Fruit fly (Drosophila melanogaster) whole organism, prepupa: ENCODE data around the gene CG9133.

Experiments
- Blimp-1 ChIP-seq: fragments of 200-800 bp; sonication (Bioruptor generic); optimal IDR thresholded peaks from 3 replicates; lab custom pipeline; 2017; ENCODE audit warnings: missing biosample characterization, missing genetic modification characterization, mild to moderate bottlenecking, moderate library complexity, missing genetic modification reagents
- CG10631 ChIP-seq: fragments of 200-800 bp; sonication (Bioruptor generic); optimal IDR thresholded peaks from 2 replicates; lab custom pipeline; 2016; ENCODE audit warnings: missing biosample characterization, missing genetic modification characterization
- CG10669 ChIP-seq: fragments of 200-800 bp; sonication (Bioruptor generic); optimal IDR thresholded peaks from 3 replicates; lab custom pipeline; 2018; ENCODE audit warnings: missing biosample characterization, mild to moderate bottlenecking, missing genetic modification characterization, moderate library complexity
- CG11294 ChIP-seq: fragments of 200-800 bp; sonication (Bioruptor generic); IDR thresholded peaks from 2 replicates; pipeline ENCODE4 v1.3.6; 2022; ENCODE audit warnings: missing biosample characterization, missing genetic modification characterization
- CG11762 ChIP-seq: fragments of 200-800 bp; sonication (Bioruptor generic); optimal IDR thresholded peaks from 3 replicates; lab custom pipeline; 2016; ENCODE audit warnings: missing biosample characterization, missing genetic modification characterization; ENCODE audit not compliant: insufficient read depth
- CG11902 ChIP-seq: fragments of 200-800 bp; sonication (Bioruptor generic); optimal IDR thresholded peaks from 3 replicates; lab custom pipeline; 2016; ENCODE audit warnings: missing biosample characterization, missing genetic modification characterization
- CG1621 ChIP-seq: fragments of 200-800 bp; sonication (Bioruptor generic); optimal IDR thresholded peaks from 3 replicates; lab custom pipeline; 2018; ENCODE audit warnings: missing biosample characterization, mild to moderate bottlenecking, missing genetic modification characterization
- CG3032 ChIP-seq: fragments of 200-800 bp; optimal IDR thresholded peaks from 2 replicates; lab custom pipeline; 2019; ENCODE audit warnings: missing biosample characterization, mild to moderate bottlenecking, missing genetic modification characterization, moderate library complexity
- CG34406 ChIP-seq: fragments of 200-800 bp; sonication (Bioruptor generic); optimal IDR thresholded peaks from 3 replicates; lab custom pipeline; 2016; ENCODE audit warnings: missing biosample characterization, missing genetic modification characterization
- CG3919 ChIP-seq: fragments of 200-800 bp; sonication (Bioruptor generic); optimal IDR thresholded peaks from 3 replicates; lab custom pipeline; 2016; ENCODE audit warnings: missing biosample characterization, missing genetic modification characterization
- CG6163 ChIP-seq: fragments of 200-800 bp; sonication (Bioruptor generic); IDR thresholded peaks from 3 replicates; pipeline ENCODE4 v1.3.6; 2022; ENCODE audit warnings: missing biosample characterization, missing genetic modification characterization
- CG7368 ChIP-seq: fragments of 200-800 bp; sonication (Bioruptor generic); optimal IDR thresholded peaks from 3 replicates; lab custom pipeline; 2016; ENCODE audit warnings: missing biosample characterization, missing genetic modification characterization
- CG8319 ChIP-seq: fragments of 200-800 bp; sonication (Bioruptor generic); optimal IDR thresholded peaks from 3 replicates; lab custom pipeline; 2016; ENCODE audit warnings: missing biosample characterization, missing genetic modification characterization
- CG8632 ChIP-seq: fragments of 200-800 bp; sonication (Bioruptor generic); optimal IDR thresholded peaks from 3 replicates; lab custom pipeline; 2016; ENCODE audit warnings: missing biosample characterization, missing genetic modification characterization
- Eip75B ChIP-seq: fragments of 200-800 bp; sonication (Bioruptor generic); optimal IDR thresholded peaks from 3 replicates; lab custom pipeline; 2016; ENCODE audit warnings: missing biosample characterization, missing genetic modification characterization
- Eip78C ChIP-seq: fragments of 200-800 bp; sonication (Bioruptor generic); peaks from one replicate; lab custom pipeline; 2016; ENCODE audit warnings: missing biosample characterization, missing genetic modification characterization
- Eip93F ChIP-seq: fragments of 200-800 bp; sonication (Bioruptor generic); optimal IDR thresholded peaks from 2 replicates; lab custom pipeline; 2016; ENCODE audit warnings: missing biosample characterization, mild to moderate bottlenecking, missing genetic modification characterization
- Ets21C ChIP-seq: fragments of 200-800 bp; sonication (Bioruptor generic); optimal IDR thresholded peaks from 3 replicates; lab custom pipeline; 2016; ENCODE audit warnings: missing biosample characterization, missing genetic modification characterization
- Ets96B ChIP-seq: fragments of 200-800 bp; optimal IDR thresholded peaks from 2 replicates; lab custom pipeline; 2019; ENCODE audit warnings: missing biosample characterization, mild to moderate bottlenecking, missing genetic modification characterization, moderate library complexity
- Gug ChIP-seq: fragments of 200-800 bp; sonication (Bioruptor generic); IDR thresholded peaks from 2 replicates; pipeline ENCODE4 v1.3.6; 2022; ENCODE audit warnings: missing biosample characterization, missing genetic modification characterization
- Hr38 ChIP-seq: sonication (Bioruptor generic); optimal IDR thresholded peaks from 2 replicates; lab custom pipeline; 2016; ENCODE audit warnings: missing biosample characterization, missing genetic modification characterization
- Hr39 ChIP-seq: fragments of 200-800 bp; sonication (Bioruptor generic); optimal IDR thresholded peaks from 2 replicates; lab custom pipeline; 2016; ENCODE audit warnings: missing biosample characterization, missing genetic modification characterization
- Hr4 ChIP-seq: fragments of 200-800 bp; sonication (Bioruptor generic); optimal IDR thresholded peaks from 3 replicates; lab custom pipeline; 2016; ENCODE audit warnings: missing biosample characterization, missing genetic modification characterization
- Lpt ChIP-seq: fragments of 200-800 bp; sonication (Bioruptor generic); optimal IDR thresholded peaks from 3 replicates; lab custom pipeline; 2016; ENCODE audit warnings: missing biosample characterization, missing genetic modification characterization
- Met ChIP-seq: fragments of 200-800 bp; sonication (Bioruptor generic); optimal IDR thresholded peaks from 3 replicates; lab custom pipeline; 2016; ENCODE audit warnings: missing biosample characterization, missing genetic modification characterization
- Smox ChIP-seq: fragments of 200-800 bp; sonication (Bioruptor generic); optimal IDR thresholded peaks from 3 replicates; lab custom pipeline; 2016; ENCODE audit warnings: missing biosample characterization, missing genetic modification characterization
- Sox102F ChIP-seq: fragments of 200-800 bp; sonication (Bioruptor generic); optimal IDR thresholded peaks from 2 replicates; lab custom pipeline; 2016; ENCODE audit warnings: missing biosample characterization, mild to moderate bottlenecking, missing genetic modification characterization
- Sox14 ChIP-seq: fragments of 200-800 bp; sonication (Bioruptor generic); optimal IDR thresholded peaks from 3 replicates; lab custom pipeline; 2016; ENCODE audit warnings: missing biosample characterization, missing genetic modification characterization
- Sox15 ChIP-seq: fragments of 200-800 bp; sonication (Bioruptor generic); optimal IDR thresholded peaks from 3 replicates; lab custom pipeline; 2016; ENCODE audit warnings: missing biosample characterization, missing genetic modification characterization
- achi ChIP-seq: fragments of 200-800 bp; sonication (Bioruptor generic); optimal IDR thresholded peaks from 3 replicates; lab custom pipeline; 2016; ENCODE audit warnings: missing biosample characterization, missing genetic modification characterization
- acj6 ChIP-seq: fragments of 200-800 bp; sonication (Bioruptor generic); optimal IDR thresholded peaks from 3 replicates; lab custom pipeline; 2016; ENCODE audit warnings: missing biosample characterization, missing genetic modification characterization
- eg ChIP-seq: fragments of 200-800 bp; sonication (Bioruptor generic); IDR thresholded peaks from 3 replicates; pipeline ENCODE4 v1.3.6; 2022; ENCODE audit warnings: missing biosample characterization, missing genetic modification characterization
- esn ChIP-seq: fragments of 200-800 bp; sonication (Bioruptor generic); optimal IDR thresholded peaks from 2 replicates; lab custom pipeline; 2016; ENCODE audit warnings: missing biosample characterization, mild to moderate bottlenecking, missing genetic modification characterization, moderate library complexity
- fd59A ChIP-seq: fragments of 200-800 bp; sonication (Bioruptor generic); optimal IDR thresholded peaks from 2 replicates; lab custom pipeline; 2017; ENCODE audit warnings: missing biosample characterization, mild to moderate bottlenecking, missing genetic modification characterization, missing genetic modification reagents
- net ChIP-seq: fragments of 200-800 bp; sonication (Bioruptor generic); optimal IDR thresholded peaks from 3 replicates; lab custom pipeline; 2016; ENCODE audit warnings: missing biosample characterization, missing genetic modification characterization
- pdm3 ChIP-seq: fragments of 200-800 bp; sonication (Bioruptor generic); optimal IDR thresholded peaks from 3 replicates; lab custom pipeline; 2016; ENCODE audit warnings: missing biosample characterization, missing genetic modification characterization
- spab ChIP-seq: fragments of 200-800 bp; sonication (Bioruptor generic); optimal IDR thresholded peaks from 2 replicates; lab custom pipeline; 2017; ENCODE audit warnings: missing biosample characterization, mild to moderate bottlenecking, missing genetic modification characterization, missing genetic modification reagents
- ss ChIP-seq, 2 experiments: fragments of 200-800 bp; sonication (Bioruptor generic); optimal IDR thresholded peaks; 2 replicates in 1 of 2; 3 replicates in 1 of 2; lab custom pipeline; 2017 to 2018; ENCODE audit warnings: mild to moderate bottlenecking in 2 of 2, missing biosample characterization in 2 of 2, missing genetic modification characterization in 2 of 2, moderate library complexity in 1 of 2
- svp ChIP-seq: fragments of 200-800 bp; sonication (Bioruptor generic); peaks from one replicate; lab custom pipeline; 2016; ENCODE audit warnings: missing biosample characterization, missing genetic modification characterization
- topi ChIP-seq: fragments of 200-800 bp; sonication (Bioruptor generic); optimal IDR thresholded peaks from 3 replicates; lab custom pipeline; 2016; ENCODE audit warnings: missing biosample characterization, missing genetic modification characterization
- vri ChIP-seq: fragments of 200-800 bp; sonication (Bioruptor generic); optimal IDR thresholded peaks from 3 replicates; lab custom pipeline; 2016; ENCODE audit warnings: missing biosample characterization, mild to moderate bottlenecking, missing genetic modification characterization

Gene CG9133

dm6 chr3L:1251712-1252111 lies at the start of gene CG9133, which contains the start of gene CG9130:
Gene CG9133, plus strand, starts transcription at chr3L:1252012.
Gene CG9130, plus strand, starts transcription at chr3L:1252012.
- TF ChIP-seq pdm3 (GFP tag; lab: Kevin White, UChicago) (no peak), Ets96B (tag; lab: Kevin White, UChicago) (no peak), CG8319 (no peak), CG34406 (GFP tag; lab: Kevin White, UChicago) (no peak), CG11294 (no peak), CG1621 (no peak), CG10631 (no peak), Gug (GFP tag; lab: Robert Waterston, UW) (no peak), Eip78C (GFP tag; lab: Kevin White, UChicago) (no peak), net (GFP tag; lab: Kevin White, UChicago) (no peak)

dm6 chr3L:1202588-1203195 lies 49.1 kb upstream of the CG9133 start, which contains the start of gene meep:
Gene meep, minus strand, starts transcription at chr3L:1203036.
- TF ChIP-seq svp (GFP tag; lab: Kevin White, UChicago) (peak; percentile 70), esn (GFP tag; lab: Kevin White, UChicago) (no peak)

dm6 chr3L:1203855-1204431 lies 47.9 kb upstream of the CG9133 start:
- TF ChIP-seq CG6163 (GFP tag; lab: Robert Waterston, UW) (peak; percentile 34; the same call in 1 of the 3 replicates), Hr4 (no peak)

- no peak for TF ChIP-seq Eip93F (GFP tag; lab: Kevin White, UChicago)
- peak; percentile 30 for TF ChIP-seq esn (GFP tag; lab: Kevin White, UChicago)
- no peak for TF ChIP-seq Lpt (GFP tag; lab: Kevin White, UChicago)
- peak; percentile 14 for TF ChIP-seq CG11902 (GFP tag; lab: Kevin White, UChicago)
- peak; percentile 35 for TF ChIP-seq pdm3 (GFP tag; lab: Kevin White, UChicago)
- TF ChIP-seq Hr39 = peak; percentile 18
- TF ChIP-seq CG6163 (GFP tag; lab: Robert Waterston, UW) = no peak
- peak; percentile 18 for TF ChIP-seq topi (GFP tag; lab: Kevin White, UChicago)
- TF ChIP-seq fd59A = peak; percentile 33
- peak; percentile 37 for TF ChIP-seq CG3919 (GFP tag; lab: Kevin White, UChicago)
- no peak for TF ChIP-seq Blimp-1 (GFP tag; lab: Kevin White, UChicago)
- peak; percentile 18 for TF ChIP-seq Met (GFP tag; lab: Kevin White, UChicago)
- TF ChIP-seq Ets21C (GFP tag; lab: Kevin White, UChicago) = no peak
- TF ChIP-seq Smox = no peak
- no peak for TF ChIP-seq CG11294
- TF ChIP-seq achi (GFP tag; lab: Kevin White, UChicago) = peak; percentile 18
- TF ChIP-seq Eip78C (GFP tag; lab: Kevin White, UChicago) = peak; percentile 90
- TF ChIP-seq Sox14 = no peak
- TF ChIP-seq CG7368 (GFP tag; lab: Kevin White, UChicago) = no peak
- no peak for TF ChIP-seq Sox102F (GFP tag; lab: Kevin White, UChicago)
- TF ChIP-seq acj6 (GFP tag; lab: Kevin White, UChicago) = peak; percentile 27
- peak; percentile 5 for TF ChIP-seq Eip75B (GFP tag; lab: Kevin White, UChicago)
- TF ChIP-seq Hr4 = no peak
- no peak for TF ChIP-seq Hr38 (GFP tag; lab: Kevin White, UChicago)
- TF ChIP-seq ss (GFP tag; optimal IDR thresholded peaks at IDR 0.05; lab: Kevin White, UChicago) = peak; percentile 23 to 51
- no peak for TF ChIP-seq eg
- no peak for TF ChIP-seq CG8632 (GFP tag; lab: Kevin White, UChicago)
- TF ChIP-seq Sox15 (GFP tag; lab: Kevin White, UChicago) = no peak
- TF ChIP-seq CG8319 = peak; percentile 31
- TF ChIP-seq Gug (GFP tag; lab: Robert Waterston, UW) = no peak
- TF ChIP-seq spab (GFP tag; lab: Kevin White, UChicago) = peak; percentile 8
- no peak for TF ChIP-seq CG11762 (GFP tag; lab: Kevin White, UChicago)
- TF ChIP-seq svp (GFP tag; lab: Kevin White, UChicago) = peak; percentile 56
- peak; percentile 21 for TF ChIP-seq CG34406 (GFP tag; lab: Kevin White, UChicago)
- TF ChIP-seq vri (GFP tag; lab: Kevin White, UChicago) = no peak
- TF ChIP-seq CG10669 (GFP tag; lab: Kevin White, UChicago) = peak; percentile 24
- peak; percentile 44 for TF ChIP-seq CG3032 (tag; lab: Kevin White, UChicago)
These were observed 46.9 kb upstream of the CG9133 start, which contains the start of gene CG9119 for dm6 chr3L:1204674-1205547. Gene CG9119, minus strand, starts transcription at chr3L:1204795.
